Worm (Caenorhabditis elegans) whole organism, L1 larva: ENCODE data around the gene C16H3.3.
"Not testable (repeated sequence)": the region's sequence is repeated elsewhere in the genome, so short reads cannot be mapped to it uniquely, and the experiment has no call there.

Experiments
- ama-1 ChIP-seq: fragments of 150-350 bp; optimal IDR thresholded peaks from 2 replicates; lab custom pipeline; 2014
- egl-27 ChIP-seq, 2 experiments: fragments of 150-350 bp in 1 of 2; sonication (generic microtip); optimal IDR thresholded peaks; 3 replicates each; lab custom pipeline; 2017 to 2018; ENCODE audit warnings: missing biosample characterization in 2 of 2, missing genetic modification characterization in 2 of 2, missing genetic modification reagents in 2 of 2
- isw-1 ChIP-seq: fragments of 200-800 bp; sonication (Bioruptor generic); IDR thresholded peaks from 2 replicates; pipeline ENCODE4 v1.3.6; 2022; ENCODE audit warnings: missing genetic modification characterization, missing compliant biosample characterization
- nhr-11 ChIP-seq: fragments of 150-350 bp; optimal IDR thresholded peaks from 2 replicates; lab custom pipeline; 2014; ENCODE audit warnings: missing biosample characterization, missing genetic modification characterization
- nhr-90 ChIP-seq: sonication (generic microtip); optimal IDR thresholded peaks from 2 replicates; lab custom pipeline; 2016; ENCODE audit warnings: mild to moderate bottlenecking, missing genetic modification characterization, missing compliant biosample characterization; ENCODE audit not compliant: poor library complexity
- pqm-1 ChIP-seq: sonication (generic microtip); optimal IDR thresholded peaks from 3 replicates; lab custom pipeline; 2017; ENCODE audit warnings: missing biosample characterization, missing genetic modification characterization
- unc-130 ChIP-seq: fragments of 150-350 bp; optimal IDR thresholded peaks from 2 replicates; lab custom pipeline; 2017; ENCODE audit warnings: missing biosample characterization, missing genetic modification characterization, inconsistent platforms
- unc-62 ChIP-seq: fragments of 150-350 bp; optimal IDR thresholded peaks from 2 replicates; lab custom pipeline; 2014; ENCODE audit warnings: missing biosample characterization, missing genetic modification reagents, missing genetic modification characterization
- ztf-11 ChIP-seq, 2 experiments: sonication (generic microtip); optimal IDR thresholded peaks; 2 replicates each; lab custom pipeline; 2016 to 2017; ENCODE audit warnings: missing genetic modification characterization in 2 of 2, missing biosample characterization in 1 of 2, missing compliant biosample characterization in 1 of 2

DNA sequence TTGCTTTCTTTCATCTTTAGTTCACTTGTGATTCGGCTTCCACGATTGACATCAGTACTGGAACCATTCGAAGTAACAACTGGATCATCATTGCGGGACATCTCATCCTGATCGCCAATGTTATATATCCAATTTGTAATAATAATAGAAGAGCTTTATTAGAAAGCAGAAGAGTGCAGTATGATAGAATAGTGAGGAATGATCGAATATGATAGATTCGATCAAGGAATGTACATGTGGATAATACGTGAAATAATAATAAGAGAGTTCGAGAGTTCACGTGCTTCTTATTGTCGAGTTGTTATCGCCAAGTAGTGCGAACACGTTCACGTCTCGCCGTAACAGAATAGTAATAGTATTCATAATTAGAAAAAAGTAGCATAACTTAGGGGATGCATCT lies 30.8 kb downstream of the C16H3.3 start, which contains the start of gene F39B3.3:
- TF ChIP-seq unc-130; egl-27 (tag; optimal IDR thresholded peaks at IDR 0.05; lab: Kevin White, UChicago); ztf-11 (tag; optimal IDR thresholded peaks at IDR 0.05; lab: Kevin White, UChicago); unc-62; nhr-90 (tag; lab: Kevin White, UChicago); pqm-1 (tag; lab: Kevin White, UChicago); isw-1 (GFP tag; lab: Robert Waterston, UW); ama-1 (lab: Kevin White, UChicago); nhr-11 (tag; lab: Kevin White, UChicago): not testable (repeated sequence)
